Worm (Caenorhabditis elegans): Measurements from ENCODE around the gene lact-8.
A peak's percentile ranks its signal among the peaks of the same experiment; 100 is the strongest.

Gene lact-8

ce11 chrV:11078104-11078724 is 15.2 kb downstream of the lact-8 start, which contains the start of gene act-2 (continued):
- TF ChIP-seq madf-6 (GFP tag; IDR thresholded peaks at IDR 0.05) (peak; percentile 95), ztf-25 (GFP tag; IDR thresholded peaks at IDR 0.05) (no peak), lir-1 (GFP tag; conservative IDR thresholded peaks at IDR 0.05) (peak; percentile 59; the same call in 1 of the 2 replicates), mxl-1 (tag; optimal IDR thresholded peaks at IDR 0.05) (no peak), mcd-1 (GFP tag; IDR thresholded peaks at IDR 0.05) (peak; percentile 95), B0019.2 (GFP tag; conservative IDR thresholded peaks at IDR 0.05) (peak; percentile 75; the same call in 1 of the 2 replicates), dpl-1 (GFP tag; optimal IDR thresholded peaks at IDR 0.05) (peak; percentile 93), F10E7.11 (tag; optimal IDR thresholded peaks at IDR 0.05) (no peak), mel-28 (tag; optimal IDR thresholded peaks at IDR 0.05; ENCODE audit: borderline replicate concordance) (no peak), bed-1 (GFP tag; IDR thresholded peaks at IDR 0.05) (no peak), snpc-1.1 (tag; optimal IDR thresholded peaks at IDR 0.05; ENCODE audit: insufficient read depth) (peak; percentile 20), let-607 (tag; optimal IDR thresholded peaks at IDR 0.05) (no peak), snpc-4 (GFP tag; optimal IDR thresholded peaks at IDR 0.05) (no peak), snpc-4 (tag; optimal IDR thresholded peaks at IDR 0.05) (peak in 3 of 4 experiments; percentile 17 to 56 (median 55)), attf-3 (GFP tag; conservative IDR thresholded peaks at IDR 0.05) (no peak), ztf-6 (GFP tag; IDR thresholded peaks at IDR 0.05) (no peak), atf-7 (tag; optimal IDR thresholded peaks at IDR 0.05) (no peak), lag-1 (GFP tag; IDR thresholded peaks at IDR 0.05) (no peak), ztf-22 (GFP tag; optimal IDR thresholded peaks at IDR 0.05) (no peak), ztf-26 (tag; optimal IDR thresholded peaks at IDR 0.05) (peak; percentile 55), ets-4 (GFP tag; optimal IDR thresholded peaks at IDR 0.05) (no peak), egrh-3 (GFP tag; IDR thresholded peaks at IDR 0.05) (peak; percentile 44; the same call in 1 of the 2 replicates), tbx-9 (tag; optimal IDR thresholded peaks at IDR 0.05; ENCODE audit: borderline replicate concordance) (no peak), F49E8.2 (tag; optimal IDR thresholded peaks at IDR 0.05; ENCODE audit: insufficient read depth) (peak; percentile 82), hmg-20 (GFP tag; IDR thresholded peaks at IDR 0.05) (no peak), F22D6.2 (tag; optimal IDR thresholded peaks at IDR 0.05) (no peak), F57A8.1 (GFP tag; optimal IDR thresholded peaks at IDR 0.05) (no peak), lsl-1 (GFP tag; optimal IDR thresholded peaks at IDR 0.05) (peak; percentile 55), ccch-3 (GFP tag; optimal IDR thresholded peaks at IDR 0.05) (no peak), gei-17 (GFP tag; optimal IDR thresholded peaks at IDR 0.05) (no peak), F37B4.10 (GFP tag; IDR thresholded peaks at IDR 0.05) (no peak), ztf-18 (tag; optimal IDR thresholded peaks at IDR 0.05) (no peak), him-1 (tag; optimal IDR thresholded peaks at IDR 0.05) (no peak), ceh-100 (GFP tag; IDR thresholded peaks at IDR 0.05) (peak; percentile 64), repo-1 (tag; optimal IDR thresholded peaks at IDR 0.05) (no peak), xnd-1 (tag; optimal IDR thresholded peaks at IDR 0.05) (peak; percentile 66), nhr-27 (tag; optimal IDR thresholded peaks at IDR 0.05) (no peak), nfyb-1 (GFP tag; IDR thresholded peaks at IDR 0.05) (peak; percentile 76; the same call in 1 of the 2 replicates), pbrm-1 (GFP tag; IDR thresholded peaks at IDR 0.05) (peak; percentile 85), Y95B8A.8 (GFP tag; IDR thresholded peaks at IDR 0.05) (peak; percentile 74), F55B11.4 (tag; optimal IDR thresholded peaks at IDR 0.05; ENCODE audit: borderline replicate concordance, insufficient read depth) (no peak), ama-1 (optimal IDR thresholded peaks at IDR 0.05) (no peak), ama-1 (GFP tag; optimal IDR thresholded peaks at IDR 0.05) (no peak), nhr-120 (GFP tag; IDR thresholded peaks at IDR 0.05) (no peak), zfh-2 (GFP tag; conservative IDR thresholded peaks at IDR 0.05) (no peak), Y67H2A.10 (GFP tag; conservative IDR thresholded peaks at IDR 0.05) (no peak), dox-1 (GFP tag; IDR thresholded peaks at IDR 0.05) (peak; percentile 93), attf-5 (GFP tag; optimal IDR thresholded peaks at IDR 0.05) (peak; percentile 62)
